Fruit fly (Drosophila melanogaster) whole organism, embryonic: ENCODE measurements around the gene CG12477.

Experiments
- Antp ChIP-seq: fragments of 200-800 bp; sonication (Bioruptor generic); optimal IDR thresholded peaks from 3 replicates; lab custom pipeline; 2016; ENCODE audit warnings: missing biosample characterization, missing genetic modification characterization
- Atf3 ChIP-seq: fragments of 200-800 bp; sonication (Bioruptor generic); optimal IDR thresholded peaks from 3 replicates; lab custom pipeline; 2016; ENCODE audit warnings: missing biosample characterization, missing genetic modification characterization
- BEAF-32 ChIP-seq: fragments of 200-800 bp; sonication (Bioruptor generic); optimal IDR thresholded peaks from 3 replicates; lab custom pipeline; 2017; ENCODE audit warnings: missing biosample characterization, missing genetic modification characterization, mild to moderate bottlenecking, moderate library complexity, missing genetic modification reagents
- Bteb2 ChIP-seq: fragments of 200-800 bp; sonication (Bioruptor generic); optimal IDR thresholded peaks from 2 replicates; lab custom pipeline; 2016; ENCODE audit warnings: missing biosample characterization, missing genetic modification characterization
- CG15479 ChIP-seq: fragments of 200-800 bp; sonication (Bioruptor generic); optimal IDR thresholded peaks from 3 replicates; lab custom pipeline; 2019; ENCODE audit warnings: missing biosample characterization, mild to moderate bottlenecking, missing genetic modification characterization, moderate library complexity
- CG16863 ChIP-seq: fragments of 200-800 bp; sonication (Bioruptor generic); optimal IDR thresholded peaks from 3 replicates; lab custom pipeline; 2016; ENCODE audit warnings: missing biosample characterization, missing genetic modification characterization
- CG17385 ChIP-seq: fragments of 200-800 bp; sonication (Bioruptor generic); optimal IDR thresholded peaks from 3 replicates; lab custom pipeline; 2018; ENCODE audit warnings: missing biosample characterization, mild to moderate bottlenecking, missing genetic modification characterization
- CG17829 ChIP-seq: fragments of 200-800 bp; optimal IDR thresholded peaks from 2 replicates; lab custom pipeline; 2019; ENCODE audit warnings: missing biosample characterization, mild to moderate bottlenecking, missing genetic modification characterization, moderate library complexity
- CG18476 ChIP-seq: fragments of 200-800 bp; sonication (Bioruptor generic); optimal IDR thresholded peaks from 2 replicates; lab custom pipeline; 2016; ENCODE audit warnings: missing biosample characterization, mild to moderate bottlenecking, missing genetic modification characterization
- CG2116 ChIP-seq: fragments of 200-800 bp; sonication (Bioruptor generic); optimal IDR thresholded peaks from 3 replicates; lab custom pipeline; 2018; ENCODE audit warnings: missing biosample characterization, mild to moderate bottlenecking, missing genetic modification characterization
- CG2199 ChIP-seq: fragments of 200-800 bp; sonication (Bioruptor generic); IDR thresholded peaks from 3 replicates; pipeline ENCODE4 v1.3.6; 2022; ENCODE audit warnings: missing biosample characterization, missing genetic modification characterization
- CG3065 ChIP-seq: fragments of 200-800 bp; sonication (Bioruptor generic); optimal IDR thresholded peaks from 2 replicates; lab custom pipeline; 2016; ENCODE audit warnings: missing biosample characterization, missing genetic modification characterization
- CG32532 ChIP-seq: fragments of 200-800 bp; sonication (Bioruptor generic); IDR thresholded peaks from 2 replicates; pipeline ENCODE4 v1.3.6; 2022; ENCODE audit warnings: missing biosample characterization, missing genetic modification characterization
- CG33213 ChIP-seq: fragments of 200-800 bp; sonication (Bioruptor generic); optimal IDR thresholded peaks from 3 replicates; lab custom pipeline; 2016; ENCODE audit warnings: missing biosample characterization, missing genetic modification characterization
- CG6254 ChIP-seq: fragments of 200-800 bp; sonication (Bioruptor generic); optimal IDR thresholded peaks from 3 replicates; lab custom pipeline; 2017; ENCODE audit warnings: mild to moderate bottlenecking, missing biosample characterization, missing genetic modification reagents, missing genetic modification characterization
- CG6689 ChIP-seq: fragments of 200-800 bp; sonication (Bioruptor generic); IDR thresholded peaks from 2 replicates; pipeline ENCODE4 v1.3.6; 2022; ENCODE audit warnings: missing biosample characterization, missing genetic modification characterization
- CG7987 ChIP-seq: fragments of 200-800 bp; sonication (Bioruptor generic); optimal IDR thresholded peaks from 2 replicates; lab custom pipeline; 2018; ENCODE audit warnings: missing biosample characterization, mild to moderate bottlenecking, missing genetic modification characterization, moderate library complexity
- CrebB ChIP-seq: fragments of 200-800 bp; sonication (Bioruptor generic); optimal IDR thresholded peaks from 3 replicates; lab custom pipeline; 2018; ENCODE audit warnings: missing biosample characterization, mild to moderate bottlenecking, missing genetic modification characterization
- D ChIP-seq, 2 experiments: fragments of 200-800 bp in 1 of 2; fragments of >200 bp in 1 of 2; sonication (Bioruptor generic) in 1 of 2; optimal IDR thresholded peaks; 2 replicates in 1 of 2; 3 replicates in 1 of 2; lab custom pipeline; 2017; ENCODE audit warnings: mild to moderate bottlenecking in 1 of 2, missing biosample characterization in 1 of 2, missing genetic modification characterization in 1 of 2, missing genetic modification reagents in 1 of 2
- Dfd ChIP-seq, 2 experiments: fragments of >200 bp; optimal IDR thresholded peaks; 2 replicates each; lab custom pipeline; 2017; ENCODE audit warnings: missing biosample characterization in 2 of 2, missing genetic modification characterization in 2 of 2
- Dref ChIP-seq: fragments of 200-800 bp; sonication (Bioruptor generic); IDR thresholded peaks from 2 replicates; pipeline ENCODE4 v1.3.6; 2022; ENCODE audit warnings: missing biosample characterization, missing genetic modification characterization
- Elba2 ChIP-seq: fragments of 200-800 bp; sonication (Bioruptor generic); optimal IDR thresholded peaks from 3 replicates; lab custom pipeline; 2016; ENCODE audit warnings: missing biosample characterization, missing genetic modification characterization
- HLH54F ChIP-seq: fragments of 200-800 bp; sonication (Bioruptor generic); optimal IDR thresholded peaks from 3 replicates; lab custom pipeline; 2016; ENCODE audit warnings: missing biosample characterization, missing genetic modification characterization
- HLHmδ ChIP-seq: fragments of 200-800 bp; sonication (Bioruptor generic); optimal IDR thresholded peaks from 2 replicates; lab custom pipeline; 2018; ENCODE audit warnings: missing biosample characterization, mild to moderate bottlenecking, missing genetic modification characterization, moderate library complexity
- HmgD ChIP-seq: fragments of 200-800 bp; sonication (Bioruptor generic); optimal IDR thresholded peaks from 3 replicates; lab custom pipeline; 2016; ENCODE audit warnings: missing biosample characterization, missing genetic modification characterization
- NC2α ChIP-seq: fragments of 200-800 bp; sonication (Bioruptor generic); optimal IDR thresholded peaks from 2 replicates; lab custom pipeline; 2016; ENCODE audit warnings: missing biosample characterization, missing genetic modification characterization
- Poxn ChIP-seq: fragments of 200-800 bp; sonication (Bioruptor generic); IDR thresholded peaks from 2 replicates; pipeline ENCODE4 v1.3.6; 2022; ENCODE audit warnings: missing biosample characterization, missing genetic modification characterization
- Six4 ChIP-seq: fragments of 200-800 bp; sonication (Bioruptor generic); optimal IDR thresholded peaks from 2 replicates; lab custom pipeline; 2016; ENCODE audit warnings: missing biosample characterization, missing genetic modification characterization
- Stat92E ChIP-seq, 3 experiments: fragments of >200 bp in 2 of 3; fragments of 200-800 bp in 1 of 3; sonication (Bioruptor generic) in 1 of 3; optimal IDR thresholded peaks; 2 replicates each; lab custom pipeline; 2017 to 2019; ENCODE audit warnings: missing biosample characterization in 3 of 3, missing genetic modification characterization in 3 of 3, mild to moderate bottlenecking in 1 of 3, moderate library complexity in 1 of 3
- Trl ChIP-seq, 3 experiments: fragments of >200 bp in 2 of 3; fragments of 200-800 bp in 1 of 3; sonication (Bioruptor generic) in 1 of 3; optimal IDR thresholded peaks; 2 replicates in 1 of 3; 3 replicates in 2 of 3; lab custom pipeline; 2016 to 2017; ENCODE audit warnings: missing biosample characterization in 1 of 3, missing genetic modification characterization in 1 of 3
- al ChIP-seq: fragments of 200-800 bp; sonication (Bioruptor generic); IDR thresholded peaks from 2 replicates; pipeline ENCODE4 v1.3.6; 2022; ENCODE audit warnings: missing biosample characterization, missing genetic modification characterization
- ara ChIP-seq: fragments of 200-800 bp; sonication (Bioruptor generic); IDR thresholded peaks from 2 replicates; pipeline ENCODE4 v1.3.6; 2022; ENCODE audit warnings: missing biosample characterization, missing genetic modification characterization
- bcd ChIP-seq: fragments of 200-800 bp; sonication (Bioruptor generic); optimal IDR thresholded peaks from 2 replicates; lab custom pipeline; 2017; ENCODE audit warnings: missing biosample characterization, mild to moderate bottlenecking, missing genetic modification characterization
- ci ChIP-seq: fragments of 200-800 bp; sonication (Bioruptor generic); IDR thresholded peaks from 3 replicates; pipeline ENCODE4 v1.3.6; 2022; ENCODE audit warnings: missing biosample characterization, missing genetic modification characterization
- dati ChIP-seq: fragments of 200-800 bp; sonication (Bioruptor generic); IDR thresholded peaks from 2 replicates; pipeline ENCODE4 v1.3.6; 2022; ENCODE audit warnings: missing biosample characterization, missing genetic modification characterization
- dimm ChIP-seq: fragments of 200-800 bp; sonication (Bioruptor generic); IDR thresholded peaks from 2 replicates; pipeline ENCODE4 v1.3.6; 2022; ENCODE audit warnings: missing biosample characterization, missing genetic modification characterization
- emc ChIP-seq: fragments of 200-800 bp; sonication (Bioruptor generic); optimal IDR thresholded peaks from 2 replicates; lab custom pipeline; 2016; ENCODE audit warnings: missing biosample characterization, missing genetic modification characterization
- esg ChIP-seq: fragments of 200-800 bp; sonication (Bioruptor generic); conservative IDR thresholded peaks from 2 replicates; pipeline ENCODE4 v1.3.6; 2022; ENCODE audit warnings: missing biosample characterization, missing genetic modification characterization
- exex ChIP-seq: fragments of 200-800 bp; sonication (Bioruptor generic); optimal IDR thresholded peaks from 4 replicates; lab custom pipeline; 2018; ENCODE audit warnings: missing biosample characterization, mild to moderate bottlenecking, missing genetic modification characterization, moderate library complexity
- gcm ChIP-seq: fragments of 200-800 bp; sonication (Bioruptor generic); optimal IDR thresholded peaks from 2 replicates; lab custom pipeline; 2019; ENCODE audit warnings: missing biosample characterization, mild to moderate bottlenecking, missing genetic modification characterization, moderate library complexity
- hb ChIP-seq: fragments of 200-800 bp; sonication (Bioruptor generic); IDR thresholded peaks from 3 replicates; pipeline ENCODE4 v1.3.6; 2022; ENCODE audit warnings: missing biosample characterization, missing genetic modification characterization; ENCODE audit not compliant: partially characterized antibody
- kah ChIP-seq: fragments of 200-800 bp; sonication (Bioruptor generic); optimal IDR thresholded peaks from 2 replicates; lab custom pipeline; 2018; ENCODE audit warnings: missing biosample characterization, mild to moderate bottlenecking, missing genetic modification characterization
- klu ChIP-seq: fragments of 200-800 bp; sonication (Bioruptor generic); IDR thresholded peaks from 2 replicates; pipeline ENCODE4 v1.3.6; 2022; ENCODE audit warnings: missing biosample characterization, missing genetic modification characterization
- nau ChIP-seq: fragments of 200-800 bp; sonication (Bioruptor generic); optimal IDR thresholded peaks from 3 replicates; lab custom pipeline; 2017; ENCODE audit warnings: missing biosample characterization, mild to moderate bottlenecking, missing genetic modification characterization, missing genetic modification reagents
- sens ChIP-seq: fragments of 200-800 bp; sonication (Bioruptor generic); peaks from one replicate; lab custom pipeline; 2016; ENCODE audit warnings: missing biosample characterization, missing genetic modification characterization
- sisA ChIP-seq: fragments of 200-800 bp; sonication (Bioruptor generic); IDR thresholded peaks from 2 replicates; pipeline ENCODE4 v1.3.6; 2022; ENCODE audit warnings: missing biosample characterization, missing genetic modification characterization
- tap ChIP-seq: fragments of 200-800 bp; optimal IDR thresholded peaks from 3 replicates; lab custom pipeline; 2019; ENCODE audit warnings: missing biosample characterization, mild to moderate bottlenecking, missing genetic modification characterization, moderate library complexity
- zen2 ChIP-seq: fragments of 200-800 bp; sonication (Bioruptor generic); IDR thresholded peaks from 3 replicates; pipeline ENCODE4 v1.3.6; 2022; ENCODE audit warnings: missing biosample characterization, missing genetic modification characterization; ENCODE audit not compliant: partially characterized antibody

The CG12477 gene

dm6 chr3L:18698312-18698711 lies 24.8 kb downstream of the CG12477 start, which contains the start of gene Dic4:
Gene Dic4 (minus strand): TSS chr3L:18698412.
- no peak for TF ChIP-seq Antp (GFP tag; lab: Kevin White, UChicago)
- TF ChIP-seq Stat92E (GFP tag; optimal IDR thresholded peaks at IDR 0.05; lab: Kevin White, UChicago) = no peak
- TF ChIP-seq sens (GFP tag; lab: Kevin White, UChicago) = peak; percentile 1
- TF ChIP-seq CrebB (tag; lab: Kevin White, UChicago) = no peak
- no peak for TF ChIP-seq Poxn (GFP tag; lab: Robert Waterston, UW)

- no peak for TF ChIP-seq CG6689
- TF ChIP-seq CG18476 = no peak
- TF ChIP-seq ara (GFP tag; lab: Robert Waterston, UW) = no peak
- TF ChIP-seq hb = no peak
- TF ChIP-seq CG16863 (GFP tag; lab: Kevin White, UChicago) = no peak
- no peak for TF ChIP-seq CG15479
- TF ChIP-seq HLH54F (GFP tag; lab: Kevin White, UChicago) = no peak
- TF ChIP-seq klu = no peak
- TF ChIP-seq al (GFP tag; lab: Robert Waterston, UW) = no peak
- no peak for TF ChIP-seq CG2199
- no peak for TF ChIP-seq CG2116
- no peak for TF ChIP-seq Atf3
- no peak for TF ChIP-seq CG17385 (GFP tag; lab: Kevin White, UChicago)
- TF ChIP-seq bcd (GFP tag; lab: Kevin White, UChicago) = no peak
- TF ChIP-seq emc = no peak
Measured at dm6 chr3L:18693887-18694286, 29.2 kb downstream of the CG12477 start, which contains the start of gene CG6893. Gene CG6893 (plus strand): TSS chr3L:18694187.

dm6 chr3L:18686220-18686801 lies 36.8 kb downstream of the CG12477 start, which contains the start of gene Cyp12c1:
Gene Cyp12c1 (minus strand): TSS chr3L:18686319.
- TF ChIP-seq Trl (optimal IDR thresholded peaks at IDR 0.05; lab: Kevin White, UChicago) (peak in 1 of 2 experiments; percentile 5), Trl (GFP tag; optimal IDR thresholded peaks at IDR 0.05; lab: Kevin White, UChicago) (no peak), zen2 (GFP tag; lab: Robert Waterston, UW) (no peak), HmgD (GFP tag; lab: Kevin White, UChicago) (no peak), dati (GFP tag; lab: Robert Waterston, UW) (no peak), tap (no peak), ci (GFP tag; lab: Robert Waterston, UW) (no peak), CG6254 (GFP tag; lab: Kevin White, UChicago) (no peak), Dref (GFP tag; lab: Robert Waterston, UW) (no peak), CG2199 (no peak), exex (tag; lab: Kevin White, UChicago) (peak; percentile 97), D (optimal IDR thresholded peaks at IDR 0.05; lab: Kevin White, UChicago) (no peak), D (GFP tag; optimal IDR thresholded peaks at IDR 0.05; lab: Kevin White, UChicago) (no peak), Dfd (GFP tag; optimal IDR thresholded peaks at IDR 0.05; lab: Kevin White, UChicago) (no peak), Elba2 (GFP tag; lab: Kevin White, UChicago) (no peak), Bteb2 (GFP tag; lab: Kevin White, UChicago) (no peak), bcd (GFP tag; lab: Kevin White, UChicago) (no peak), esg (GFP tag; lab: Robert Waterston, UW) (no peak), HLHmδ (no peak), sisA (GFP tag; lab: Robert Waterston, UW) (no peak), Six4 (GFP tag; lab: Kevin White, UChicago) (no peak), CG7987 (GFP tag; lab: Kevin White, UChicago) (no peak), CG3065 (no peak), CG32532 (no peak), nau (GFP tag; lab: Kevin White, UChicago) (no peak), CG33213 (GFP tag; lab: Kevin White, UChicago) (no peak), CG17829 (tag; lab: Kevin White, UChicago) (no peak), BEAF-32 (GFP tag; lab: Kevin White, UChicago) (peak; percentile 24), gcm (GFP tag; lab: Kevin White, UChicago) (no peak), NC2α (GFP tag; lab: Kevin White, UChicago) (no peak), kah (GFP tag; lab: Kevin White, UChicago) (no peak), HLH54F (GFP tag; lab: Kevin White, UChicago) (no peak), dimm (GFP tag; lab: Robert Waterston, UW) (no peak)
